Fruit fly (Drosophila melanogaster) whole organism, wandering third instar larva: ENCODE data around the gene Tm2.

Experiments used
- Abd-B ChIP-seq: fragments of >200 bp; optimal IDR thresholded peaks from 2 replicates; lab custom pipeline; 2017; ENCODE audit warnings: missing biosample characterization, missing genetic modification characterization
- CG32264 ChIP-seq: fragments of 200-800 bp; sonication (Bioruptor generic); optimal IDR thresholded peaks from 2 replicates; lab custom pipeline; 2016; ENCODE audit warnings: missing biosample characterization, missing genetic modification characterization
- CrebA ChIP-seq: fragments of 200-800 bp; sonication (Bioruptor generic); optimal IDR thresholded peaks from 2 replicates; lab custom pipeline; 2016; ENCODE audit warnings: missing biosample characterization, mild to moderate bottlenecking, missing genetic modification characterization, borderline replicate concordance
- Dfd ChIP-seq: fragments of >200 bp; optimal IDR thresholded peaks from 2 replicates; lab custom pipeline; 2017; ENCODE audit warnings: missing biosample characterization, missing genetic modification characterization
- Dif ChIP-seq: fragments of 200-275, 200-300 bp; sonication (Bioruptor generic); optimal IDR thresholded peaks from 2 replicates; lab custom pipeline; 2018; ENCODE audit warnings: missing biosample characterization, missing genetic modification characterization; ENCODE audit not compliant: partially characterized antibody
- HLH106 ChIP-seq: fragments of 200-800 bp; optimal IDR thresholded peaks from 3 replicates; lab custom pipeline; 2019; ENCODE audit warnings: missing biosample characterization, mild to moderate bottlenecking, missing genetic modification characterization, moderate library complexity
- Hnf4 ChIP-seq: fragments of 200-800 bp; sonication (Bioruptor generic); optimal IDR thresholded peaks from 2 replicates; lab custom pipeline; 2016; ENCODE audit warnings: missing biosample characterization, mild to moderate bottlenecking, missing genetic modification characterization
- Hr83 ChIP-seq: fragments of 200-300 bp; sonication (Bioruptor generic); optimal IDR thresholded peaks from 2 replicates; lab custom pipeline; 2016; ENCODE audit warnings: missing biosample characterization, mild to moderate bottlenecking, missing genetic modification characterization, moderate library complexity; ENCODE audit not compliant: poor library complexity, severe bottlenecking
- Mio ChIP-seq: sonication (Bioruptor generic); optimal IDR thresholded peaks from 2 replicates; lab custom pipeline; 2016; ENCODE audit warnings: missing biosample characterization, missing genetic modification characterization
- Myc ChIP-seq: fragments of >200 bp; optimal IDR thresholded peaks from 2 replicates; lab custom pipeline; 2017
- N ChIP-seq: fragments of >200 bp; optimal IDR thresholded peaks from 2 replicates; lab custom pipeline; 2018; ENCODE audit warnings: missing biosample characterization, missing external identifiers, missing genetic modification characterization
- OdsH ChIP-seq: fragments of 200-800 bp; sonication (Bioruptor generic); optimal IDR thresholded peaks from 2 replicates; lab custom pipeline; 2016; ENCODE audit warnings: missing biosample characterization, mild to moderate bottlenecking, missing genetic modification characterization
- Rel ChIP-seq, 2 experiments: fragments of 200-800 bp; sonication (Bioruptor generic) in 1 of 2; optimal IDR thresholded peaks; 2 replicates in 1 of 2; 3 replicates in 1 of 2; lab custom pipeline; 2016 to 2019; ENCODE audit warnings: mild to moderate bottlenecking in 2 of 2, missing biosample characterization in 2 of 2, missing genetic modification characterization in 2 of 2, moderate library complexity in 1 of 2
- Sp1 ChIP-seq: fragments of 200-800 bp; sonication (Bioruptor generic); optimal IDR thresholded peaks from 3 replicates; lab custom pipeline; 2019; ENCODE audit warnings: missing biosample characterization, mild to moderate bottlenecking, missing genetic modification characterization, moderate library complexity
- Vsx2 ChIP-seq: fragments of 200-300, 225-300 bp; sonication (Bioruptor generic); optimal IDR thresholded peaks from 2 replicates; lab custom pipeline; 2018; ENCODE audit warnings: missing biosample characterization, missing genetic modification characterization; ENCODE audit not compliant: partially characterized antibody
- br ChIP-seq: fragments of 200-800 bp; sonication (Bioruptor generic); optimal IDR thresholded peaks from 2 replicates; lab custom pipeline; 2016; ENCODE audit warnings: missing biosample characterization, missing genetic modification characterization
- brk ChIP-seq: fragments of 200-800 bp; sonication (Bioruptor generic); optimal IDR thresholded peaks from 2 replicates; lab custom pipeline; 2016; ENCODE audit warnings: missing biosample characterization, mild to moderate bottlenecking, missing genetic modification characterization
- dl ChIP-seq, 2 experiments: fragments of 175-275, 200-275 bp in 1 of 2; fragments of 200-275 bp in 1 of 2; sonication (Bioruptor generic); optimal IDR thresholded peaks; lab custom pipeline; 2018; ENCODE audit warnings: mild to moderate bottlenecking in 2 of 2, missing biosample characterization in 2 of 2, missing genetic modification characterization in 2 of 2, moderate library complexity in 2 of 2; ENCODE audit not compliant: partially characterized antibody in 2 of 2, insufficient read depth in 1 of 2
- dmrt93B ChIP-seq: fragments of 200-800 bp; sonication (Bioruptor generic); optimal IDR thresholded peaks from 2 replicates; lab custom pipeline; 2018; ENCODE audit warnings: missing biosample characterization, mild to moderate bottlenecking, missing genetic modification characterization
- dsf ChIP-seq: sonication (Bioruptor generic); optimal IDR thresholded peaks from 2 replicates; lab custom pipeline; 2016; ENCODE audit warnings: missing biosample characterization, missing genetic modification characterization, borderline replicate concordance
- ey ChIP-seq: fragments of 200-800 bp; sonication (Bioruptor generic); optimal IDR thresholded peaks from 2 replicates; lab custom pipeline; 2016; ENCODE audit warnings: missing biosample characterization, missing genetic modification characterization
- foxo ChIP-seq, 2 experiments: fragments of 200-800 bp; sonication (Bioruptor generic); optimal IDR thresholded peaks; 2 replicates in 1 of 2; 3 replicates in 1 of 2; lab custom pipeline; 2016 to 2017; ENCODE audit warnings: missing biosample characterization in 2 of 2, missing genetic modification characterization in 2 of 2
- fru ChIP-seq: fragments of 200-800 bp; sonication (Bioruptor generic); optimal IDR thresholded peaks from 3 replicates; lab custom pipeline; 2016; ENCODE audit warnings: missing biosample characterization, mild to moderate bottlenecking, missing genetic modification characterization
- h ChIP-seq: fragments of 200-800 bp; sonication (Bioruptor generic); optimal IDR thresholded peaks from 3 replicates; lab custom pipeline; 2016; ENCODE audit warnings: missing biosample characterization, mild to moderate bottlenecking, missing genetic modification characterization
- jim ChIP-seq: fragments of 175-275, 200-325 bp; sonication (Bioruptor generic); optimal IDR thresholded peaks from 2 replicates; lab custom pipeline; 2016; ENCODE audit warnings: missing biosample characterization, mild to moderate bottlenecking, missing genetic modification characterization
- lola ChIP-seq: fragments of >200 bp; optimal IDR thresholded peaks from 2 replicates; lab custom pipeline; 2017; ENCODE audit warnings: missing biosample characterization, missing genetic modification characterization
- pan ChIP-seq: fragments of >200 bp; optimal IDR thresholded peaks from 2 replicates; lab custom pipeline; 2017
- psq ChIP-seq: fragments of 200-800 bp; sonication (Bioruptor generic); optimal IDR thresholded peaks from 3 replicates; lab custom pipeline; 2017; ENCODE audit warnings: missing biosample characterization, mild to moderate bottlenecking, missing genetic modification characterization, moderate library complexity
- rgr ChIP-seq: fragments of 200-800 bp; sonication (Bioruptor generic); optimal IDR thresholded peaks from 3 replicates; lab custom pipeline; 2016; ENCODE audit warnings: missing biosample characterization, mild to moderate bottlenecking, missing genetic modification characterization
- sage ChIP-seq: fragments of 200-800 bp; sonication (Bioruptor generic); optimal IDR thresholded peaks from 2 replicates; lab custom pipeline; 2016; ENCODE audit warnings: missing biosample characterization, mild to moderate bottlenecking, missing genetic modification characterization
- tai ChIP-seq: sonication (Bioruptor generic); optimal IDR thresholded peaks from 2 replicates; lab custom pipeline; 2016; ENCODE audit warnings: missing biosample characterization, missing genetic modification characterization
- usp ChIP-seq: fragments of >200 bp; optimal IDR thresholded peaks from 2 replicates; lab custom pipeline; 2017; ENCODE audit warnings: missing biosample characterization, missing genetic modification characterization
- woc ChIP-seq: sonication (Bioruptor generic); optimal IDR thresholded peaks from 2 replicates; lab custom pipeline; 2016; ENCODE audit warnings: missing biosample characterization, mild to moderate bottlenecking, missing genetic modification characterization

Gene Tm2

dm6 chr3R:15291551-15292223, 18.3 kb upstream of the Tm2 start:
- TF ChIP-seq Sp1 (GFP tag; lab: Kevin White, UChicago) = peak; percentile 34
- peak; percentile 86 to 92 for TF ChIP-seq dl (GFP tag; optimal IDR thresholded peaks at IDR 0.05; lab: Kevin White, UChicago; ENCODE audit: insufficient read depth in 1 of 2, partially characterized antibody in 2 of 2)
- TF ChIP-seq h = peak; percentile 24
- no peak for TF ChIP-seq Abd-B (GFP tag; lab: Kevin White, UChicago)
- peak; percentile 64 for TF ChIP-seq psq (GFP tag; lab: Kevin White, UChicago)
- TF ChIP-seq OdsH = peak; percentile 32
- peak; percentile 90 for TF ChIP-seq Dif (GFP tag; lab: Kevin White, UChicago)
- TF ChIP-seq Rel (GFP tag; optimal IDR thresholded peaks at IDR 0.05; lab: Kevin White, UChicago) = no peak
- TF ChIP-seq Rel (tag; optimal IDR thresholded peaks at IDR 0.05; lab: Kevin White, UChicago) = no peak
- peak; percentile 70 for TF ChIP-seq Vsx2 (GFP tag; lab: Kevin White, UChicago)
- no peak for TF ChIP-seq dmrt93B (GFP tag; lab: Kevin White, UChicago)
- peak; percentile 8 for TF ChIP-seq rgr (GFP tag; lab: Kevin White, UChicago)

dm6 chr3R:15292241-15293004, 17.6 kb upstream of the Tm2 start:
- TF ChIP-seq jim (no peak), Dfd (GFP tag; lab: Kevin White, UChicago) (peak; percentile 94), foxo (GFP tag; optimal IDR thresholded peaks at IDR 0.05; lab: Kevin White, UChicago) (peak in 1 of 2 experiments; percentile 40)

dm6 chr3R:15293005-15293877, 16.8 kb upstream of the Tm2 start:
- TF ChIP-seq dl (GFP tag; optimal IDR thresholded peaks at IDR 0.05; lab: Kevin White, UChicago; ENCODE audit: insufficient read depth in 1 of 2, partially characterized antibody in 2 of 2) (no peak), brk (GFP tag; lab: Kevin White, UChicago) (no peak), usp (GFP tag; lab: Kevin White, UChicago) (no peak), Rel (GFP tag; optimal IDR thresholded peaks at IDR 0.05; lab: Kevin White, UChicago) (peak; percentile 13), Rel (tag; optimal IDR thresholded peaks at IDR 0.05; lab: Kevin White, UChicago) (no peak), Dif (GFP tag; lab: Kevin White, UChicago) (no peak), h (peak; percentile 59), dmrt93B (GFP tag; lab: Kevin White, UChicago) (no peak), Vsx2 (GFP tag; lab: Kevin White, UChicago) (no peak), psq (GFP tag; lab: Kevin White, UChicago) (peak; percentile 75), Myc (lab: Kevin White, UChicago) (no peak), Hnf4 (GFP tag; lab: Kevin White, UChicago) (no peak), OdsH (peak; percentile 56), pan (no peak), N (GFP tag; lab: Kevin White, UChicago) (no peak), Sp1 (GFP tag; lab: Kevin White, UChicago) (peak; percentile 58), Hr83 (GFP tag; lab: Kevin White, UChicago) (no peak), sage (no peak), foxo (GFP tag; optimal IDR thresholded peaks at IDR 0.05; lab: Kevin White, UChicago) (peak in 1 of 2 experiments; percentile 55), CrebA (GFP tag; lab: Kevin White, UChicago) (no peak), br (GFP tag; lab: Kevin White, UChicago) (peak; percentile 30), Mio (no peak), dsf (no peak), fru (GFP tag; lab: Kevin White, UChicago) (peak; percentile 45), tai (GFP tag; lab: Kevin White, UChicago) (no peak), CG32264 (GFP tag; lab: Kevin White, UChicago) (no peak), lola (GFP tag; lab: Kevin White, UChicago) (no peak), jim (peak; percentile 65), woc (peak; percentile 85), rgr (GFP tag; lab: Kevin White, UChicago) (no peak), HLH106 (tag; lab: Kevin White, UChicago) (peak; percentile 27), ey (peak; percentile 52)
